Worm (Caenorhabditis elegans) whole organism, L2 larva: ENCODE measurements around the gene D2007.1.

Source experiments
- ama-1 ChIP-seq: fragments of 150-350 bp; optimal IDR thresholded peaks from 2 replicates; lab custom pipeline; 2018; ENCODE audit warnings: inconsistent platforms
- ceh-16 ChIP-seq: fragments of 150-350 bp; optimal IDR thresholded peaks from 2 replicates; lab custom pipeline; 2014; ENCODE audit warnings: missing biosample characterization, missing genetic modification characterization
- elt-3 ChIP-seq: sonication (generic microtip); optimal IDR thresholded peaks from 2 replicates; lab custom pipeline; 2017; ENCODE audit warnings: missing biosample characterization, missing genetic modification characterization
- fos-1 ChIP-seq: fragments of 150-350 bp; optimal IDR thresholded peaks from 2 replicates; lab custom pipeline; 2014; ENCODE audit warnings: missing biosample characterization, missing genetic modification characterization
- lsy-2 ChIP-seq, 2 experiments: fragments of 150-350 bp in 1 of 2; sonication (generic microtip) in 1 of 2; optimal IDR thresholded peaks; 2 replicates each; lab custom pipeline; 2014 to 2017; ENCODE audit warnings: missing biosample characterization in 2 of 2, missing genetic modification characterization in 2 of 2
- mdl-1 ChIP-seq, 2 experiments: fragments of 150-350 bp in 1 of 2; sonication (generic microtip) in 1 of 2; optimal IDR thresholded peaks; 2 replicates each; lab custom pipeline; 2017; ENCODE audit warnings: missing biosample characterization in 2 of 2, missing genetic modification characterization in 2 of 2
- nhr-10 ChIP-seq: sonication (generic microtip); optimal IDR thresholded peaks from 2 replicates; lab custom pipeline; 2017; ENCODE audit warnings: missing biosample characterization, missing genetic modification characterization
- nhr-237 ChIP-seq: fragments of 150-350 bp; optimal IDR thresholded peaks from 2 replicates; lab custom pipeline; 2014; ENCODE audit warnings: missing biosample characterization, missing genetic modification characterization
- nhr-25 ChIP-seq: fragments of 150-350 bp; sonication (generic microtip); optimal IDR thresholded peaks from 3 replicates; lab custom pipeline; 2014; ENCODE audit warnings: missing biosample characterization, missing genetic modification characterization
- skn-1 ChIP-seq: sonication (generic microtip); optimal IDR thresholded peaks from 2 replicates; lab custom pipeline; 2017; ENCODE audit warnings: missing biosample characterization, missing genetic modification characterization
- unc-39 ChIP-seq: fragments of 150-350 bp; optimal IDR thresholded peaks from 2 replicates; lab custom pipeline; 2014; ENCODE audit warnings: missing biosample characterization, missing genetic modification characterization
- zag-1 ChIP-seq: fragments of 150-350 bp; optimal IDR thresholded peaks from 2 replicates; lab custom pipeline; 2014; ENCODE audit warnings: missing biosample characterization, missing genetic modification characterization
- ztf-11 ChIP-seq: sonication (generic microtip); optimal IDR thresholded peaks from 2 replicates; lab custom pipeline; 2017; ENCODE audit warnings: missing biosample characterization, missing genetic modification characterization
- ztf-4 ChIP-seq: fragments of 150-350 bp; optimal IDR thresholded peaks from 2 replicates; lab custom pipeline; 2014; ENCODE audit warnings: missing biosample characterization, missing genetic modification characterization

DNA sequence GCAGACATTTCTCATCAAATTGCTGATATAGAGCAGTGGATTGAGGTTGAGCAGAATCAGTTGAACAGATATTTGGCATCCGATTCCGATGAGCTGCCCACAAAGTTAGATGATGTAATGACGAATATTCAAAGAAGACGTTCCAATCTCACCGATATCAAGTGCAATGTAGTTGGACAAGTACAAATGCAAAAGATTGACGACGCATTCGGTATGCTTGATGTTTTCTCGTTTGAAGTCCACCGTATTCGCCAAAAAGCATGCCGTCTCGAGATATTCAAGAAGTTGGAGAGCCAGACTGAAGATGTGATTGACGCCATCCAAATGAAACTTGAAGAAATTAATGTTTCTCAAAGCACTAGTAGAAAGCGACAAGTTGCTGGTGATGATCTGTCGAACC is 29.9 kb downstream of the D2007.1 start:
- TF ChIP-seq mdl-1 (tag; optimal IDR thresholded peaks at IDR 0.05; lab: Kevin White, UChicago) = no peak
- no peak for TF ChIP-seq skn-1 (tag; lab: Kevin White, UChicago)
- no peak for TF ChIP-seq zag-1 (tag; lab: Kevin White, UChicago)
- no peak for TF ChIP-seq ceh-16 (tag; lab: Kevin White, UChicago)
- TF ChIP-seq ama-1 (lab: Kevin White, UChicago) = no peak
- TF ChIP-seq nhr-10 (tag; lab: Kevin White, UChicago) = no peak
- no peak for TF ChIP-seq unc-39 (tag; lab: Kevin White, UChicago)
- no peak for TF ChIP-seq fos-1 (tag; lab: Kevin White, UChicago)
- TF ChIP-seq lsy-2 (tag; optimal IDR thresholded peaks at IDR 0.05; lab: Kevin White, UChicago) = no peak
- TF ChIP-seq ztf-4 (tag; lab: Kevin White, UChicago) = no peak
- no peak for TF ChIP-seq elt-3 (tag; lab: Kevin White, UChicago)
- TF ChIP-seq nhr-25 (tag; lab: Kevin White, UChicago) = no peak
- TF ChIP-seq ztf-11 (tag; lab: Kevin White, UChicago) = no peak
- no peak for TF ChIP-seq nhr-237 (tag; lab: Kevin White, UChicago)
